Worm (Caenorhabditis elegans) whole organism, young adult: ENCODE results near the gene fbxa-22.

ENCODE experiments used
- F52B5.7 ChIP-seq: sonication (generic microtip); optimal IDR thresholded peaks from 2 replicates; lab custom pipeline; 2016; ENCODE audit warnings: mild to moderate bottlenecking, missing genetic modification characterization, missing compliant biosample characterization
- akir-1 ChIP-seq: fragments of 200-800 bp; sonication (Bioruptor generic); optimal IDR thresholded peaks from 2 replicates; lab custom pipeline; 2018; ENCODE audit warnings: mild to moderate bottlenecking, missing genetic modification characterization, moderate library complexity, missing compliant biosample characterization
- atf-7 ChIP-seq: sonication (generic microtip); optimal IDR thresholded peaks from 2 replicates; lab custom pipeline; 2017; ENCODE audit warnings: mild to moderate bottlenecking, missing genetic modification characterization, missing compliant biosample characterization
- ceh-91 ChIP-seq: fragments of 200-800 bp; sonication (Bioruptor generic); IDR thresholded peaks from 2 replicates; pipeline ENCODE4 v1.3.6; 2022; ENCODE audit warnings: missing genetic modification reagents, missing genetic modification characterization, missing compliant biosample characterization
- hrde-1 ChIP-seq: sonication (generic microtip); optimal IDR thresholded peaks from 2 replicates; lab custom pipeline; 2016; ENCODE audit warnings: missing genetic modification characterization, mild to moderate bottlenecking, missing compliant biosample characterization, moderate library complexity, missing genotype, missing genetic modification reagents, borderline replicate concordance
- madf-6 ChIP-seq: fragments of 200-800 bp; sonication (Bioruptor generic); IDR thresholded peaks from 2 replicates; pipeline ENCODE4 v1.3.6; 2022; ENCODE audit warnings: missing genetic modification reagents, missing genetic modification characterization, missing compliant biosample characterization
- mes-4 ChIP-seq: sonication (generic microtip); optimal IDR thresholded peaks from 2 replicates; lab custom pipeline; 2016; ENCODE audit warnings: missing genotype, missing genetic modification characterization, missing compliant biosample characterization
- sdz-38 ChIP-seq: sonication (generic microtip); optimal IDR thresholded peaks from 2 replicates; lab custom pipeline; 2016; ENCODE audit warnings: missing genotype, missing genetic modification characterization, missing compliant biosample characterization
- snpc-4 ChIP-seq, 5 experiments: fragments of 150-350 bp in 1 of 5; sonication (generic microtip) in 4 of 5; optimal IDR thresholded peaks; 2 replicates each; lab custom pipeline; 2014 to 2018; ENCODE audit warnings: missing genetic modification characterization in 5 of 5, missing biosample characterization in 3 of 5, antibody characterized with exemption in 2 of 5, mild to moderate bottlenecking in 2 of 5, missing compliant biosample characterization in 2 of 5, missing genotype in 2 of 5, moderate library complexity in 2 of 5, missing genetic modification reagents in 1 of 5
- ztf-6 ChIP-seq: fragments of 200-800 bp; sonication (Bioruptor generic); IDR thresholded peaks from 2 replicates; pipeline ENCODE4 v1.3.6; 2022; ENCODE audit warnings: missing genetic modification reagents, missing genetic modification characterization, missing compliant biosample characterization

DNA sequence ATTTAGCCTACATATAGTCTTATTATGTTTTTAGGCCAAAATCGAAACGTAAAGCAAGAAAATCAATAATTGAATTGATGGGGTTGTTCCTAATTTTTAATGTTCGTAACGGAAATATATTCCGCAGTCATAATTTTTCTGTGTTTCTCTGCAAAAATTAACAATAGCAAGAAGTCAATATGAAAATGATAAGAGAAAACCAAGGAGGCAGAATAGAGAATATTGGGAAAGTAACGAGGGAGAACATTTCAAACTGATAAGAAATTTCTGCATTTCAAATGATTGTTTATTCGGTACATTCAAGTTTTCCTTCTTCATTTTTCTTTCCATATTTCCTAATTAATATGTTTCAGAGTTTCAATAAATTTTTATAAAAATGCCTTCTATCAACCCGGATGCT lies 17.3 kb downstream of the fbxa-22 start, which contains the start of gene fbxa-54:
- TF ChIP-seq madf-6 (GFP tag; lab: Robert Waterston, UW) = no peak
- no peak for TF ChIP-seq ceh-91
- no peak for TF ChIP-seq snpc-4 (GFP tag; optimal IDR thresholded peaks at IDR 0.05; lab: Kevin White, UChicago)
- TF ChIP-seq snpc-4 (tag; optimal IDR thresholded peaks at IDR 0.05; lab: Kevin White, UChicago) = no peak
- no peak for TF ChIP-seq sdz-38 (tag; lab: Kevin White, UChicago)
- TF ChIP-seq ztf-6 = no peak
- no peak for TF ChIP-seq akir-1 (GFP tag; lab: Kevin White, UChicago)
- no peak for TF ChIP-seq mes-4 (tag; lab: Kevin White, UChicago)
- TF ChIP-seq F52B5.7 (tag; lab: Kevin White, UChicago) = no peak
- no peak for TF ChIP-seq hrde-1
- TF ChIP-seq atf-7 (tag; lab: Kevin White, UChicago) = no peak
